Worm (Caenorhabditis elegans) whole organism, L3 larva: ENCODE measurements around the gene egl-47.

Experiments
- ZK546.5 ChIP-seq: sonication (generic microtip); optimal IDR thresholded peaks from 2 replicates; lab custom pipeline; 2017; ENCODE audit warnings: missing biosample characterization, missing genetic modification characterization
- aly-2 ChIP-seq: fragments of 150-350 bp; optimal IDR thresholded peaks from 2 replicates; lab custom pipeline; 2014; ENCODE audit warnings: missing biosample characterization, missing genetic modification characterization
- ceh-28 ChIP-seq: fragments of 150-350 bp; optimal IDR thresholded peaks from 2 replicates; lab custom pipeline; 2014; ENCODE audit warnings: missing biosample characterization, missing genetic modification reagents, missing genetic modification characterization
- ceh-82 ChIP-seq: fragments of 150-350 bp; optimal IDR thresholded peaks from 2 replicates; lab custom pipeline; 2014; ENCODE audit warnings: missing biosample characterization, missing genetic modification characterization
- daf-12 ChIP-seq: fragments of 150-350 bp; optimal IDR thresholded peaks from 2 replicates; lab custom pipeline; 2014; ENCODE audit warnings: missing biosample characterization, missing genetic modification reagents, missing genetic modification characterization
- egl-27 ChIP-seq: sonication (generic microtip); optimal IDR thresholded peaks from 4 replicates; lab custom pipeline; 2017; ENCODE audit warnings: missing biosample characterization, missing genetic modification reagents, missing genetic modification characterization
- egl-5 ChIP-seq: fragments of 150-350 bp; optimal IDR thresholded peaks from 2 replicates; lab custom pipeline; 2017; ENCODE audit warnings: missing biosample characterization, missing genetic modification reagents, missing genetic modification characterization, inconsistent platforms
- elt-2 ChIP-seq: sonication (generic microtip); optimal IDR thresholded peaks from 2 replicates; lab custom pipeline; 2016; ENCODE audit warnings: missing genetic modification reagents, mild to moderate bottlenecking, missing genetic modification characterization, missing compliant biosample characterization
- elt-3 ChIP-seq, 3 experiments: fragments of 150-350 bp in 1 of 3; sonication (generic microtip) in 2 of 3; optimal IDR thresholded peaks; 2 replicates in 2 of 3; 4 replicates in 1 of 3; lab custom pipeline; 2014 to 2017; ENCODE audit warnings: missing biosample characterization in 3 of 3, missing genetic modification characterization in 3 of 3
- eor-1 ChIP-seq, 2 experiments: fragments of 150-350 bp; optimal IDR thresholded peaks; 2 replicates each; lab custom pipeline; 2014 to 2018; ENCODE audit warnings: missing biosample characterization in 2 of 2, missing genetic modification characterization in 2 of 2
- fkh-10 ChIP-seq: sonication (generic microtip); optimal IDR thresholded peaks from 2 replicates; lab custom pipeline; 2017; ENCODE audit warnings: missing biosample characterization, missing genetic modification reagents, missing genetic modification characterization
- fkh-2 ChIP-seq: fragments of 150-350 bp; optimal IDR thresholded peaks from 2 replicates; lab custom pipeline; 2014; ENCODE audit warnings: missing biosample characterization, missing genetic modification reagents, missing genetic modification characterization
- hmg-11 ChIP-seq: sonication (generic microtip); optimal IDR thresholded peaks from 2 replicates; lab custom pipeline; 2016; ENCODE audit warnings: missing genetic modification characterization, missing compliant biosample characterization
- lin-15B ChIP-seq: fragments of 150-350 bp; optimal IDR thresholded peaks from 2 replicates; lab custom pipeline; 2014; ENCODE audit warnings: missing biosample characterization, missing genetic modification characterization
- lin-39 ChIP-seq: fragments of 150-350 bp; optimal IDR thresholded peaks from 2 replicates; lab custom pipeline; 2018; ENCODE audit warnings: missing biosample characterization, missing genetic modification reagents, missing genetic modification characterization
- mml-1 ChIP-seq: fragments of 150-350 bp; sonication (generic microtip); optimal IDR thresholded peaks from 3 replicates; lab custom pipeline; 2014; ENCODE audit warnings: missing biosample characterization, missing genetic modification characterization
- nfya-1 ChIP-seq: sonication (generic microtip); optimal IDR thresholded peaks from 2 replicates; lab custom pipeline; 2017; ENCODE audit warnings: missing genetic modification characterization, mild to moderate bottlenecking, missing compliant biosample characterization, antibody characterized with exemption, moderate library complexity; ENCODE audit not compliant: insufficient read depth
- nhr-12 ChIP-seq: fragments of 150-350 bp; optimal IDR thresholded peaks from 2 replicates; lab custom pipeline; 2014; ENCODE audit warnings: missing biosample characterization, missing genetic modification characterization
- nhr-23 ChIP-seq: fragments of 150-350 bp; optimal IDR thresholded peaks from 2 replicates; lab custom pipeline; 2014; ENCODE audit warnings: missing biosample characterization, missing genetic modification reagents, missing genetic modification characterization
- nhr-28 ChIP-seq: fragments of 150-350 bp; optimal IDR thresholded peaks from 2 replicates; lab custom pipeline; 2014; ENCODE audit warnings: missing biosample characterization, missing genetic modification characterization
- nhr-67 ChIP-seq: fragments of 150-350 bp; optimal IDR thresholded peaks from 2 replicates; lab custom pipeline; 2014; ENCODE audit warnings: missing biosample characterization, missing genetic modification characterization
- nhr-76 ChIP-seq: fragments of 150-350 bp; sonication (generic microtip); optimal IDR thresholded peaks from 5 replicates; lab custom pipeline; 2014; ENCODE audit warnings: missing biosample characterization, missing genetic modification characterization
- nhr-77 ChIP-seq: fragments of 150-350 bp; optimal IDR thresholded peaks from 2 replicates; lab custom pipeline; 2014; ENCODE audit warnings: missing biosample characterization, missing genetic modification characterization
- pha-4 ChIP-seq: fragments of 150-350 bp; optimal IDR thresholded peaks from 2 replicates; lab custom pipeline; 2014; ENCODE audit warnings: missing biosample characterization, missing genetic modification reagents, missing genetic modification characterization
- pqm-1 ChIP-seq: fragments of 150-350 bp; optimal IDR thresholded peaks from 2 replicates; lab custom pipeline; 2017; ENCODE audit warnings: missing biosample characterization, missing genetic modification characterization, inconsistent platforms
- sea-2 ChIP-seq: fragments of 150-350 bp; sonication (generic microtip); optimal IDR thresholded peaks from 4 replicates; lab custom pipeline; 2014; ENCODE audit warnings: missing biosample characterization, missing genetic modification reagents, missing genetic modification characterization
- tbx-2 ChIP-seq: sonication (generic microtip); optimal IDR thresholded peaks from 2 replicates; lab custom pipeline; 2016; ENCODE audit warnings: mild to moderate bottlenecking, missing genetic modification characterization, missing compliant biosample characterization
- zag-1 ChIP-seq: fragments of 150-350 bp; optimal IDR thresholded peaks from 2 replicates; lab custom pipeline; 2014; ENCODE audit warnings: missing biosample characterization, missing genetic modification characterization
- ztf-11 ChIP-seq: fragments of 150-350 bp; optimal IDR thresholded peaks from 2 replicates; lab custom pipeline; 2014; ENCODE audit warnings: missing biosample characterization, missing genetic modification characterization
- ztf-4 ChIP-seq: fragments of 150-350 bp; optimal IDR thresholded peaks from 2 replicates; lab custom pipeline; 2014; ENCODE audit warnings: missing biosample characterization, missing genetic modification characterization

The egl-47 gene

DNA sequence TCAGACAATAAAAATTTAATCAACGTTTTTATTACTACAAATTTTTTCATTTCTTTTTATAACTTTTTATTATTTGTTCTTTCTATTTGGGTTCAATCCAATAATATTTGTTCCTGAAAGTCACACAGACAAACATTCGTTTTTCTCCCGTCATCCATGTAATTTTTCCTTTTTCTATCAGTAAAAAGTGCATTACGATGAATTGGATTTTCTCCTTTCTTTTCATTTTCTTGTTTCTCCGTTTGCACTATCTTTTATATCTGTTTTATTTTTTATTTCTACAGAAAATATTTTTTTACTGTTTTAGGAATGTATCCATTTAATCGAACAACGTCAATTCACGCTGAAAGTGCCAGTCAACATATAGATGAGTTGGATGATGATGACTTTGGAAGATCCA is at the start of gene egl-47:
TSS of gene egl-47 (plus strand) at position 301 of the 400 bp plus-strand sequence.
- TF ChIP-seq elt-3 (tag; optimal IDR thresholded peaks at IDR 0.05; lab: Kevin White, UChicago) (no peak), eor-1 (tag; optimal IDR thresholded peaks at IDR 0.05; lab: Kevin White, UChicago) (no peak), ceh-82 (no peak), nhr-12 (no peak)
- TF ChIP-seq, all 47 proteins: peak for 0

DNA sequence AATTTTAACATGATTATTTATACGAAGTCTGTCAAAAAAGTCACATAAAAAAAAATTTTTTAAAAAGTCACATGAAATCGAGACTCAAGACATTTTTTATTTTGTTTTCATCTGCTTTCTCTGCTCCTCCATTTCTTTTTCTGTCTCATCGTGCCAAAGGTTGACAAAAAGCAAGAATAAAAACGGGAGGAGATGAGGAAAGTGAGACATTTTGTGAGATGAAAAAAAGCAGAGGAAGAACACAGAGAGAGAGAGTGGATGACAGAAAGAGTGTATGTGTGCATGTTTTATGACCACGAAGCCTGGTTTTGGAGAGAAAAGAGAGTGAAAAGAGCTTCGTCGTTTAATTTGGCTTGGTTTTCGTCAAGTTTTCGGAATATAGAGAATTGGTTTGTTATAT is 45.6 kb upstream of the egl-47 start:
- TF ChIP-seq hmg-11 (tag; lab: Kevin White, UChicago) (peak; percentile 10), fkh-10 (GFP tag; lab: Kevin White, UChicago) (no peak), lin-39 (tag; lab: Kevin White, UChicago) (peak; percentile 44), ZK546.5 (tag; lab: Kevin White, UChicago) (no peak), nhr-77 (tag; lab: Kevin White, UChicago) (no peak), nhr-67 (tag; lab: Kevin White, UChicago) (no peak), daf-12 (no peak), nhr-23 (no peak), tbx-2 (tag; lab: Kevin White, UChicago) (no peak), fkh-2 (tag; lab: Kevin White, UChicago) (no peak), zag-1 (tag; lab: Kevin White, UChicago) (no peak)

DNA sequence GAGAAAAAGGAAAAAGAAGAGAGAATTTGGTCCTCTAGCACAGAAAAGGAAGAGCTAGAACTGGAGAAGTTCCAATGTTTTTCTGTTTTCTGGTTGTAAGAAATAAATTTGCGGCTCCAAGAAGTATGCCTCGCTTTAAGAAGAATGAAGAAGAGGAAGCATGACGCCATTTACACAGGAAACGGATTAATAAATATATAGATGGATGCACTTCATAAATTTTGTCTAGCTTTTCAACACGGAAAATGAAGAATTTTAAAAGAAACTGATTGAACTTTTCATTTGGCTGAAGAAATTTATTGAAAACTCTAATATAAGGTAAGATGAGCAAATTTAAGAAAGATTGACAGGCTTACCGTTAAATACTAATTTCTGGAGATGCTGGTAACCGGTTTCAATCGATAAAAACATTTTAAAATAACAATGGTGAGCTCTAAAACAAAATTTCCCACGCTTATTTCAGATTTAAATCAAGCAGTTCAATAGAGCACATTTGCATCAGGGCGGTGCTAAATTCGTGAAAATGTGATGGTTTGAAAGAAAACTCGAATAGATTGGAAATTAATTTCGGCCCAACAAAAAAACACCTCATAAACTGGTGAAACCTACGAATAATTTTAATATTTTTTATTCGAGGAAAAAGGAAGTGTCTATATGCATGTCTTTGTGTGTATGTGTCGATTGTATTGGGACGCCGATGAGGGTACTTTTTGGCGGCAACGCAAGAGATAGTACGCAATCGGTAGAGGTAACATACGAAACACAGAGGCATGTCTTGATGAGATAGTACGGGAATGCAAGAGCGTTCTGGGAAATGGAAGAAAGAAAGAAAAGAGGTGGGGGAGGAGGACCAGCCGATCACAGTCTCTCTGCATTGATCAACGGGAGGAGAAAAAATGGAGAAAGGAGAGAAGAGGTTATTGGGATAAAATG is 43.2 kb upstream of the egl-47 start:
- no peak for TF ChIP-seq ztf-4 (tag; lab: Kevin White, UChicago)
- peak; percentile 18 for TF ChIP-seq pqm-1 (tag; lab: Kevin White, UChicago)
- no peak for TF ChIP-seq mml-1
- peak; percentile 29 for TF ChIP-seq pha-4 (tag; lab: Kevin White, UChicago)
- peak; percentile 54 for TF ChIP-seq nfya-1 (tag; lab: Kevin White, UChicago)
- TF ChIP-seq hmg-11 (tag; lab: Kevin White, UChicago): peak; percentile 69
- TF ChIP-seq nhr-23: peak; percentile 8

DNA sequence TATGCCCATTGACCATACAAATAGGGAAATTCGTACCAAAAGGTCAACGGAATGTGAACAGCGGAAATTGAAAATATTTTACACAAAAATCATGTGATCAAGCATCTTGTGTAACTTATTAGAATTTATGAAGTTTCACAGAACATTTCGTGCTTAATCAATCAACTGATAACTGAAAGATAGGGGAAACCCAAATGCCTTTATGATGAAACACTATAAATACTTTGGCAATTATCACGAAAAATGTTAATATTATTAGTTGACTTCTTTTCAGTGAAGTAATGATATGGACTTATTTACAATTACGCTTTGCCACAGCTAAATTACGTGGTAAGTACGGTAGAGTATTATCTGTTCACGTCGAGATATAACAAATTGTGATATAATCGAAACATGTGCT is 42.4 kb upstream of the egl-47 start:
- no peak for TF ChIP-seq sea-2 (GFP tag; lab: Kevin White, UChicago)
- peak; percentile 60 for TF ChIP-seq elt-2 (tag; lab: Kevin White, UChicago)

DNA sequence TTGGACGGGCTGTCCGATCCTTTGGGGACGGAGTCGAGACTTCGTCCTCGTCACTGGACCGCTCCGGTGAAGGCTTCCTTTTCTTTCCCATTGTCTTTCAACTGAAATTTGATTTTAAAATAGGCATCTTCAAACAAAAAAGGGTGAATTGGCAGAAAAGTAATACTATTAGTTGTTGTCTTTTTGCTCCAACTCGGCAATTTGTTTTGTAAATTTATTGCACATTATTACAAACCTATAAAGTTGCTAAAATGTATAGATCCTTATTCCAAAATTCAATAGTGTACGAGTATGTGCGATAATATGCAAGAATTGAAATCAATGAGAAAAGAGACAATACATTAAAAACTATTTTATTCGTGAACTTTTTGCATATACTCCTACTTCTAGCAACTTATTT is 39.5 kb upstream of the egl-47 start, which contains the start of gene lsy-12:
TSS of gene lsy-12 (minus strand) at position 101 of the 400 bp plus-strand sequence.
- TF ChIP-seq fkh-2 (tag; lab: Kevin White, UChicago) (no peak), sea-2 (GFP tag; lab: Kevin White, UChicago) (no peak), nfya-1 (tag; lab: Kevin White, UChicago) (no peak), elt-3 (tag; optimal IDR thresholded peaks at IDR 0.05; lab: Kevin White, UChicago) (no peak), egl-5 (no peak), pqm-1 (tag; lab: Kevin White, UChicago) (no peak), lin-39 (tag; lab: Kevin White, UChicago) (no peak), lin-15B (no peak), ceh-28 (tag; lab: Kevin White, UChicago) (no peak), aly-2 (tag; lab: Kevin White, UChicago) (no peak), nhr-23 (no peak), nhr-28 (tag; lab: Kevin White, UChicago) (no peak), nhr-76 (tag; lab: Kevin White, UChicago) (no peak), nhr-77 (tag; lab: Kevin White, UChicago) (no peak), ztf-11 (tag; lab: Kevin White, UChicago) (no peak), egl-27 (tag; lab: Kevin White, UChicago) (no peak), ztf-4 (tag; lab: Kevin White, UChicago) (no peak), eor-1 (tag; optimal IDR thresholded peaks at IDR 0.05; lab: Kevin White, UChicago) (no peak)
